Worm (Caenorhabditis elegans) whole organism, L1 larva: Measurements from ENCODE around the gene col-105.

Source experiments
- ama-1 ChIP-seq: fragments of 150-350 bp; optimal IDR thresholded peaks from 2 replicates; lab custom pipeline; 2014
- elt-3 ChIP-seq, 6 experiments: fragments of 150-350 bp in 1 of 6; sonication (generic microtip); optimal IDR thresholded peaks; 2 replicates each; lab custom pipeline; 2017 to 2018; ENCODE audit warnings: missing biosample characterization in 6 of 6, missing genetic modification characterization in 6 of 6, inconsistent platforms in 1 of 6
- nhr-11 ChIP-seq: fragments of 150-350 bp; optimal IDR thresholded peaks from 2 replicates; lab custom pipeline; 2014; ENCODE audit warnings: missing biosample characterization, missing genetic modification characterization
- rnt-1 ChIP-seq: sonication (generic microtip); optimal IDR thresholded peaks from 2 replicates; lab custom pipeline; 2016; ENCODE audit warnings: mild to moderate bottlenecking, missing genetic modification characterization, moderate library complexity, missing compliant biosample characterization
- zag-1 ChIP-seq: fragments of 150-350 bp; optimal IDR thresholded peaks from 2 replicates; lab custom pipeline; 2014; ENCODE audit warnings: missing biosample characterization, missing genetic modification characterization
- ztf-4 ChIP-seq: fragments of 150-350 bp; optimal IDR thresholded peaks from 2 replicates; lab custom pipeline; 2014; ENCODE audit warnings: missing biosample characterization, missing genetic modification characterization

DNA sequence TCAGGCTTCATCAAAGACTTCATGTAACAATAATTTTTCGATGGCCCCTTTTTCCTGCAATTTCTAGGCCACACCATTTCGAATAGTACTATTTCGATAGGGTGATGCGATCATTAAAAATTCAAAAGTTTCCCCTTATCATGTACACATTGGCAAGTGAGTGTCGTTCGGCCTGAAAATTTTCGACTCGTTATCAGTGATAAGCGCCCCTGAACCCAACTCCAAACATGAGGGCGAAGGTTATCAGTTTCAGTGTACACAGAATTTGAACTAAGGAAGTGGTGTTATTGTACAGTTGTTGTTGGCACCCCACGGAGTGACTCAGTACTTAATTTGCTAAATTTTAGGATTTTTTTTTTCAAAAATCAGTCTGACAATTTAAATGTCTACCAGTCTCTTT, 19.9 kb upstream of the col-105 start:
- TF ChIP-seq elt-3 (tag; optimal IDR thresholded peaks at IDR 0.05; lab: Kevin White, UChicago) (no peak), zag-1 (tag; lab: Kevin White, UChicago) (no peak), rnt-1 (tag; lab: Kevin White, UChicago) (no peak), ztf-4 (tag; lab: Kevin White, UChicago) (no peak), nhr-11 (tag; lab: Kevin White, UChicago) (no peak), ama-1 (lab: Kevin White, UChicago) (no peak)
